Fruit fly (Drosophila melanogaster) whole organism, adult: ENCODE measurements around the gene CNMaR.

ENCODE experiments used
- CG12768 ChIP-seq: fragments of 200-800 bp; sonication (Bioruptor generic); optimal IDR thresholded peaks from 2 replicates; lab custom pipeline; 2017; ENCODE audit warnings: missing biosample characterization, missing genetic modification characterization, mild to moderate bottlenecking, moderate library complexity, missing genetic modification reagents
- CG14711 ChIP-seq: fragments of 200-800 bp; sonication (Bioruptor generic); optimal IDR thresholded peaks from 2 replicates; lab custom pipeline; 2018; ENCODE audit warnings: missing biosample characterization, mild to moderate bottlenecking, missing genetic modification characterization, moderate library complexity
- CG5204 ChIP-seq: fragments of 200-800 bp; sonication (Bioruptor generic); optimal IDR thresholded peaks from 2 replicates; lab custom pipeline; 2016; ENCODE audit warnings: missing biosample characterization, missing genetic modification characterization
- CG7101 ChIP-seq: fragments of 200-800 bp; sonication (Bioruptor generic); optimal IDR thresholded peaks from 2 replicates; lab custom pipeline; 2018; ENCODE audit warnings: missing biosample characterization, mild to moderate bottlenecking, missing genetic modification characterization, moderate library complexity
- Clk ChIP-seq: fragments of 200-800 bp; sonication (Bioruptor generic); optimal IDR thresholded peaks from 2 replicates; lab custom pipeline; 2017; ENCODE audit warnings: missing biosample characterization, missing genetic modification characterization
- Crg-1 ChIP-seq: fragments of 200-800 bp; sonication (Bioruptor generic); optimal IDR thresholded peaks from 2 replicates; lab custom pipeline; 2016; ENCODE audit warnings: missing biosample characterization, missing genetic modification characterization
- Mnt ChIP-seq: fragments of 200-800 bp; sonication (Bioruptor generic); optimal IDR thresholded peaks from 2 replicates; lab custom pipeline; 2016; ENCODE audit warnings: missing biosample characterization, mild to moderate bottlenecking, missing genetic modification characterization
- bab1 ChIP-seq: fragments of 200-800 bp; sonication (Bioruptor generic); optimal IDR thresholded peaks from 3 replicates; lab custom pipeline; 2019; ENCODE audit warnings: missing biosample characterization, mild to moderate bottlenecking, missing genetic modification characterization, moderate library complexity
- cic ChIP-seq: fragments of 200-800 bp; sonication (Bioruptor generic); optimal IDR thresholded peaks from 2 replicates; lab custom pipeline; 2017; ENCODE audit warnings: missing biosample characterization, mild to moderate bottlenecking, missing genetic modification characterization, moderate library complexity
- kay ChIP-seq: fragments of 200-800 bp; sonication (Bioruptor generic); peaks from one replicate; lab custom pipeline; 2016; ENCODE audit warnings: missing biosample characterization, missing genetic modification characterization, borderline replicate concordance
- ovo ChIP-seq: fragments of 200-800 bp; sonication (Bioruptor generic); optimal IDR thresholded peaks from 2 replicates; lab custom pipeline; 2016; ENCODE audit warnings: missing biosample characterization, missing genetic modification characterization
- pad ChIP-seq: fragments of 200-800 bp; sonication (Bioruptor generic); optimal IDR thresholded peaks from 3 replicates; lab custom pipeline; 2017; ENCODE audit warnings: missing biosample characterization, missing genetic modification characterization, mild to moderate bottlenecking, moderate library complexity, missing genetic modification reagents
- tj ChIP-seq: fragments of 200-800 bp; sonication (Bioruptor generic); optimal IDR thresholded peaks from 3 replicates; lab custom pipeline; 2017; ENCODE audit warnings: missing biosample characterization, mild to moderate bottlenecking, missing genetic modification characterization, moderate library complexity
- toe ChIP-seq: fragments of 200-800 bp; sonication (Bioruptor generic); optimal IDR thresholded peaks from 2 replicates; lab custom pipeline; 2016; ENCODE audit warnings: missing biosample characterization, missing genetic modification characterization

DNA sequence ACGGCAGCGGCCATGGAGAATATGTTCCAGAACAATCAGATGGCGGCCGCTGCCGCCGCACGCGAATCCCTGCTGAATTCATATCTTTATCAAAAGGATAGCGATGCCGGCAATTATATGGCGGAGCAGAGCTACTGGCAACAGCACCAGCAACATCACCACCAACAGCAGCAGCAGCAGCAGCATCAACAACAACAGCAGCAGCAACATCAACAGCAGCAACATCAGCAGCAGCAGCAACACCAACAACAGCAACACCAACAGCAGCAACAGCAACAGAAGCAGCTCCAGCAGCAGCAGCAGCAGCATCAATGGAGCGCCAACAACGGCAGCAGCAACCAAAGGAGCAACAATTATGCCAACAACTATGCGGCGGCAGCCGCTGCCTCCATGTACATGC is 64.9 kb downstream of the CNMaR start:
- no peak for TF ChIP-seq ovo (GFP tag; lab: Kevin White, UChicago)
- no peak for TF ChIP-seq kay
- TF ChIP-seq CG12768 = no peak
- no peak for TF ChIP-seq Crg-1
- no peak for TF ChIP-seq bab1 (GFP tag; lab: Kevin White, UChicago)
- no peak for TF ChIP-seq CG7101 (tag; lab: Kevin White, UChicago)
- no peak for TF ChIP-seq tj
- TF ChIP-seq Clk = no peak
- no peak for TF ChIP-seq CG14711 (tag; lab: Kevin White, UChicago)
- TF ChIP-seq cic (GFP tag; lab: Kevin White, UChicago) = no peak
- no peak for TF ChIP-seq toe (GFP tag; lab: Kevin White, UChicago)
- TF ChIP-seq Mnt (GFP tag; lab: Kevin White, UChicago) = no peak
- no peak for TF ChIP-seq CG5204 (GFP tag; lab: Kevin White, UChicago)
- TF ChIP-seq pad (GFP tag; lab: Kevin White, UChicago) = no peak
